Worm (Caenorhabditis elegans) whole organism, L4 larva: ENCODE data around the gene C44B11.1.

Source experiments
- F37D6.2 ChIP-seq: sonication (generic microtip); optimal IDR thresholded peaks from 2 replicates; lab custom pipeline; 2016; ENCODE audit warnings: mild to moderate bottlenecking, missing genetic modification characterization, missing compliant biosample characterization
- F44E2.7 ChIP-seq: fragments of 200-800 bp; sonication (Bioruptor generic); IDR thresholded peaks from 2 replicates; pipeline ENCODE4 v2.1.2; 2022; ENCODE audit warnings: missing genetic modification characterization, missing compliant biosample characterization
- R02D3.7 ChIP-seq: fragments of 150-350 bp; sonication (generic microtip); optimal IDR thresholded peaks from 3 replicates; lab custom pipeline; 2014; ENCODE audit warnings: missing biosample characterization, missing genetic modification characterization
- T20F7.1 ChIP-seq: fragments of 200-800 bp; sonication (Bioruptor generic); optimal IDR thresholded peaks from 2 replicates; lab custom pipeline; 2018; ENCODE audit warnings: mild to moderate bottlenecking, missing genetic modification characterization, missing compliant biosample characterization
- Y48G9A.11 ChIP-seq: fragments of 200-800 bp; sonication (Bioruptor generic); IDR thresholded peaks from 2 replicates; pipeline ENCODE4 v1.3.6; 2022; ENCODE audit warnings: missing genetic modification reagents, missing genetic modification characterization, missing compliant biosample characterization
- Y5F2A.4 ChIP-seq: fragments of 200-800 bp; sonication (Bioruptor generic); optimal IDR thresholded peaks from 2 replicates; lab custom pipeline; 2018; ENCODE audit warnings: mild to moderate bottlenecking, missing genetic modification characterization, missing compliant biosample characterization
- ZK337.2 ChIP-seq: fragments of 200-800 bp; sonication (Bioruptor generic); IDR thresholded peaks from 2 replicates; pipeline ENCODE4 v1.3.6; 2022; ENCODE audit warnings: missing genetic modification reagents, missing genetic modification characterization, missing compliant biosample characterization
- aha-1 ChIP-seq: fragments of 150-350 bp; peaks from one replicate; lab custom pipeline; 2014; ENCODE audit warnings: missing biosample characterization, missing genetic modification characterization
- ceh-20 ChIP-seq: fragments of 200-800 bp; sonication (Bioruptor generic); IDR thresholded peaks from 2 replicates; pipeline ENCODE4 v1.3.6; 2022; ENCODE audit warnings: missing genetic modification reagents, missing genetic modification characterization, missing compliant biosample characterization
- ceh-28 ChIP-seq: fragments of 150-350 bp; optimal IDR thresholded peaks from 2 replicates; lab custom pipeline; 2014; ENCODE audit warnings: missing biosample characterization, missing genetic modification reagents, missing genetic modification characterization
- ctbp-1 ChIP-seq: fragments of 200-800 bp; sonication (Bioruptor generic); IDR thresholded peaks from 2 replicates; pipeline ENCODE4 v1.3.6; 2022; ENCODE audit warnings: missing genetic modification reagents, missing genetic modification characterization, missing compliant biosample characterization
- daf-16 ChIP-seq, 3 experiments: sonication (generic microtip); optimal IDR thresholded peaks; 2 replicates each; lab custom pipeline; 2016 to 2017; ENCODE audit warnings: missing genetic modification characterization in 3 of 3, missing genetic modification reagents in 3 of 3, mild to moderate bottlenecking in 2 of 3, missing compliant biosample characterization in 2 of 3, missing biosample characterization in 1 of 3, moderate library complexity in 1 of 3
- daf-19 ChIP-seq: fragments of 200-800 bp; sonication (Bioruptor generic); conservative IDR thresholded peaks from 2 replicates; pipeline ENCODE4 v1.3.6; 2022; ENCODE audit warnings: missing genetic modification characterization, missing compliant biosample characterization
- daf-8 ChIP-seq: fragments of 200-800 bp; sonication (Bioruptor generic); IDR thresholded peaks from 2 replicates; pipeline ENCODE4 v1.3.6; 2022; ENCODE audit warnings: missing genetic modification characterization, missing compliant biosample characterization
- dmd-6 ChIP-seq: fragments of 200-800 bp; sonication (Bioruptor generic); IDR thresholded peaks from 2 replicates; pipeline ENCODE4 v1.3.6; 2022; ENCODE audit warnings: missing genetic modification reagents, missing genetic modification characterization, missing compliant biosample characterization
- dmd-8 ChIP-seq: fragments of 200-800 bp; sonication (Bioruptor generic); IDR thresholded peaks from 2 replicates; pipeline ENCODE4 v1.3.6; 2022; ENCODE audit warnings: missing genetic modification characterization, missing compliant biosample characterization
- dmd-9 ChIP-seq: fragments of 200-800 bp; sonication (Bioruptor generic); IDR thresholded peaks from 2 replicates; pipeline ENCODE4 v1.3.6; 2022; ENCODE audit warnings: missing genetic modification reagents, missing genetic modification characterization, missing compliant biosample characterization
- duxl-1 ChIP-seq: sonication (generic microtip); optimal IDR thresholded peaks from 2 replicates; lab custom pipeline; 2016; ENCODE audit warnings: mild to moderate bottlenecking, missing genetic modification characterization, moderate library complexity, missing compliant biosample characterization; ENCODE audit not compliant: poor library complexity
- dve-1 ChIP-seq: sonication (generic microtip); optimal IDR thresholded peaks from 2 replicates; lab custom pipeline; 2017; ENCODE audit warnings: antibody characterized with exemption, mild to moderate bottlenecking, missing genetic modification characterization, missing compliant biosample characterization; ENCODE audit not compliant: insufficient read depth
- egl-43 ChIP-seq: fragments of 200-800 bp; sonication (Bioruptor generic); IDR thresholded peaks from 2 replicates; pipeline ENCODE4 v1.3.6; 2022; ENCODE audit warnings: missing genetic modification reagents, missing genetic modification characterization, missing compliant biosample characterization
- fkh-10 ChIP-seq: fragments of 150-350 bp; optimal IDR thresholded peaks from 2 replicates; lab custom pipeline; 2014; ENCODE audit warnings: missing biosample characterization, missing genetic modification reagents, missing genetic modification characterization
- gei-8 ChIP-seq: fragments of 200-800 bp; sonication (Bioruptor generic); optimal IDR thresholded peaks from 2 replicates; lab custom pipeline; 2018; ENCODE audit warnings: mild to moderate bottlenecking, missing genetic modification characterization, missing compliant biosample characterization
- hif-1 ChIP-seq, 2 experiments: sonication (generic microtip); optimal IDR thresholded peaks; 2 replicates each; lab custom pipeline; 2016 to 2017; ENCODE audit warnings: missing compliant biosample characterization in 2 of 2, missing genetic modification characterization in 2 of 2, missing genetic modification reagents in 2 of 2, missing genotype in 2 of 2, mild to moderate bottlenecking in 1 of 2
- hlh-11 ChIP-seq: fragments of 200-800 bp; sonication (Bioruptor generic); optimal IDR thresholded peaks from 2 replicates; lab custom pipeline; 2018; ENCODE audit warnings: mild to moderate bottlenecking, missing genetic modification characterization, missing compliant biosample characterization
- hlh-30 ChIP-seq: sonication (generic microtip); optimal IDR thresholded peaks from 2 replicates; lab custom pipeline; 2017; ENCODE audit warnings: antibody characterized with exemption, mild to moderate bottlenecking, missing genetic modification characterization, missing compliant biosample characterization; ENCODE audit not compliant: insufficient read depth
- lin-1 ChIP-seq: fragments of 200-800 bp; sonication (Bioruptor generic); IDR thresholded peaks from 2 replicates; pipeline ENCODE4 v1.3.6; 2022; ENCODE audit warnings: missing genetic modification reagents, missing genetic modification characterization, missing compliant biosample characterization
- lin-13 ChIP-seq: fragments of 150-350 bp; optimal IDR thresholded peaks from 2 replicates; lab custom pipeline; 2014; ENCODE audit warnings: missing biosample characterization, missing genetic modification reagents, missing genetic modification characterization
- lin-15B ChIP-seq: fragments of 150-350 bp; sonication (generic microtip); optimal IDR thresholded peaks from 3 replicates; lab custom pipeline; 2014; ENCODE audit warnings: missing biosample characterization, missing genetic modification characterization
- lin-38 ChIP-seq: fragments of 200-800 bp; sonication (Bioruptor generic); IDR thresholded peaks from 2 replicates; pipeline ENCODE4 v1.3.6; 2022; ENCODE audit warnings: missing genetic modification reagents, missing genetic modification characterization, missing compliant biosample characterization
- lir-3 ChIP-seq: sonication (generic microtip); optimal IDR thresholded peaks from 2 replicates; lab custom pipeline; 2016; ENCODE audit warnings: mild to moderate bottlenecking, missing genetic modification characterization, missing compliant biosample characterization
- madf-5 ChIP-seq, 2 experiments: fragments of 200-800 bp; sonication (Bioruptor generic); IDR thresholded peaks; 2 replicates each; pipeline ENCODE4 v1.3.6; 2022; ENCODE audit warnings: missing compliant biosample characterization in 2 of 2, missing genetic modification characterization in 2 of 2
- mdl-1 ChIP-seq, 2 experiments: fragments of 150-350 bp in 1 of 2; sonication (generic microtip) in 1 of 2; optimal IDR thresholded peaks; 2 replicates each; lab custom pipeline; 2014 to 2017; ENCODE audit warnings: missing biosample characterization in 2 of 2, missing genetic modification characterization in 2 of 2
- mes-2 ChIP-seq: sonication (generic microtip); optimal IDR thresholded peaks from 2 replicates; lab custom pipeline; 2016; ENCODE audit warnings: missing genotype, mild to moderate bottlenecking, missing genetic modification characterization, missing compliant biosample characterization; ENCODE audit not compliant: poor library complexity, severe bottlenecking
- mxl-3 ChIP-seq: fragments of 200-800 bp; sonication (Bioruptor generic); optimal IDR thresholded peaks from 2 replicates; lab custom pipeline; 2018; ENCODE audit warnings: mild to moderate bottlenecking, missing genetic modification characterization, missing compliant biosample characterization
- nhr-10 ChIP-seq: fragments of 150-350 bp; optimal IDR thresholded peaks from 2 replicates; lab custom pipeline; 2014; ENCODE audit warnings: missing biosample characterization, missing genetic modification characterization
- nhr-102 ChIP-seq: sonication (generic microtip); optimal IDR thresholded peaks from 2 replicates; lab custom pipeline; 2016; ENCODE audit warnings: mild to moderate bottlenecking, missing genetic modification characterization, moderate library complexity, missing compliant biosample characterization
- nhr-28 ChIP-seq: fragments of 150-350 bp; optimal IDR thresholded peaks from 2 replicates; lab custom pipeline; 2014; ENCODE audit warnings: missing biosample characterization, missing genetic modification characterization
- nhr-77 ChIP-seq: fragments of 150-350 bp; optimal IDR thresholded peaks from 2 replicates; lab custom pipeline; 2014; ENCODE audit warnings: missing biosample characterization, missing genetic modification characterization
- php-3 ChIP-seq: fragments of 200-800 bp; sonication (Bioruptor generic); IDR thresholded peaks from 2 replicates; pipeline ENCODE4 v1.3.6; 2022; ENCODE audit warnings: missing genetic modification reagents, missing genetic modification characterization, missing compliant biosample characterization
- pqm-1 ChIP-seq: sonication (generic microtip); optimal IDR thresholded peaks from 2 replicates; lab custom pipeline; 2017; ENCODE audit warnings: missing biosample characterization, missing genetic modification characterization
- set-16 ChIP-seq: fragments of 200-800 bp; sonication (Bioruptor generic); IDR thresholded peaks from 2 replicates; pipeline ENCODE4 v1.3.6; 2022; ENCODE audit warnings: missing genetic modification reagents, missing genetic modification characterization, missing compliant biosample characterization
- skn-1 ChIP-seq: fragments of 150-350 bp; optimal IDR thresholded peaks from 2 replicates; lab custom pipeline; 2014; ENCODE audit warnings: missing biosample characterization, missing genetic modification characterization
- spr-3 ChIP-seq: fragments of 200-800 bp; sonication (Bioruptor generic); optimal IDR thresholded peaks from 2 replicates; lab custom pipeline; 2018; ENCODE audit warnings: mild to moderate bottlenecking, missing genetic modification characterization, missing compliant biosample characterization
- tra-1 ChIP-seq: fragments of 200-800 bp; sonication (Bioruptor generic); IDR thresholded peaks from 2 replicates; pipeline ENCODE4 v1.3.6; 2022; ENCODE audit warnings: missing genetic modification reagents, missing genetic modification characterization, missing compliant biosample characterization
- unc-39 ChIP-seq: sonication (generic microtip); optimal IDR thresholded peaks from 2 replicates; lab custom pipeline; 2017; ENCODE audit warnings: missing biosample characterization, missing genetic modification characterization
- unc-62 ChIP-seq, 3 experiments: fragments of 150-350 bp in 1 of 3; sonication (generic microtip); optimal IDR thresholded peaks in 2 of 3; peaks in 1 of 3; 1 replicate in 1 of 3; 2 replicates in 2 of 3; lab custom pipeline; 2014 to 2017; ENCODE audit warnings: missing biosample characterization in 3 of 3, missing genetic modification characterization in 3 of 3, missing genetic modification reagents in 3 of 3, missing genotype in 1 of 3
- vab-7 ChIP-seq: fragments of 200-800 bp; sonication (Bioruptor generic); IDR thresholded peaks from 2 replicates; pipeline ENCODE4 v1.3.6; 2022; ENCODE audit warnings: missing genetic modification reagents, missing genetic modification characterization, missing compliant biosample characterization
- zfp-2 ChIP-seq: sonication (generic microtip); optimal IDR thresholded peaks from 2 replicates; lab custom pipeline; 2016; ENCODE audit warnings: mild to moderate bottlenecking, missing genetic modification characterization, missing compliant biosample characterization
- zfp-3 ChIP-seq: fragments of 200-800 bp; sonication (Bioruptor generic); conservative IDR thresholded peaks from 2 replicates; pipeline ENCODE4 v1.3.6; 2022; ENCODE audit warnings: missing genetic modification reagents, missing genetic modification characterization, missing compliant biosample characterization

C44B11.1 gene

ce11 chrIII:3116969-3117368 lies 38.1 kb upstream of the C44B11.1 start (continued):
- TF ChIP-seq dmd-6 (GFP tag; lab: Robert Waterston, UW) = peak; percentile 84
- no peak for TF ChIP-seq gei-8 (GFP tag; lab: Kevin White, UChicago)
- TF ChIP-seq F44E2.7 = no peak
- TF ChIP-seq dmd-9 (GFP tag; lab: Robert Waterston, UW) = no peak
- TF ChIP-seq unc-39 (tag; lab: Kevin White, UChicago) = no peak
- no peak for TF ChIP-seq vab-7 (GFP tag; lab: Robert Waterston, UW)
- TF ChIP-seq hlh-30 (tag; lab: Kevin White, UChicago) = peak; percentile 13
- no peak for TF ChIP-seq madf-5 (GFP tag; IDR thresholded peaks at IDR 0.05; lab: Robert Waterston, UW)
- no peak for TF ChIP-seq lin-13 (GFP tag; lab: Kevin White, UChicago)
- TF ChIP-seq fkh-10 (GFP tag; lab: Kevin White, UChicago) = no peak
- TF ChIP-seq duxl-1 (tag; lab: Kevin White, UChicago) = no peak
- no peak for TF ChIP-seq ceh-28 (tag; lab: Kevin White, UChicago)
- TF ChIP-seq pqm-1 (tag; lab: Kevin White, UChicago) = peak; percentile 99
- no peak for TF ChIP-seq set-16
- no peak for TF ChIP-seq skn-1 (tag; lab: Kevin White, UChicago)
- peak; percentile 16 for TF ChIP-seq nhr-102 (tag; lab: Kevin White, UChicago)
- TF ChIP-seq hif-1 (tag; optimal IDR thresholded peaks at IDR 0.05; lab: Kevin White, UChicago) = peak in 1 of 2 experiments; percentile 81
- TF ChIP-seq lir-3 (tag; lab: Kevin White, UChicago) = no peak
- no peak for TF ChIP-seq egl-43 (GFP tag; lab: Robert Waterston, UW)
- TF ChIP-seq tra-1 (GFP tag; lab: Robert Waterston, UW) = no peak
- no peak for TF ChIP-seq lin-15B
- TF ChIP-seq F37D6.2 (tag; lab: Kevin White, UChicago) = no peak
- peak; percentile 80 for TF ChIP-seq dve-1 (tag; lab: Kevin White, UChicago)
- no peak for TF ChIP-seq ctbp-1
- TF ChIP-seq Y48G9A.11 (GFP tag; lab: Robert Waterston, UW) = no peak
- no peak for TF ChIP-seq aha-1 (tag; lab: Kevin White, UChicago)
- no peak for TF ChIP-seq dmd-8
- peak in 1 of 2 experiments; percentile 56 for TF ChIP-seq mdl-1 (tag; optimal IDR thresholded peaks at IDR 0.05; lab: Kevin White, UChicago)
- TF ChIP-seq lin-1 (GFP tag; lab: Robert Waterston, UW) = no peak
- no peak for TF ChIP-seq nhr-10 (tag; lab: Kevin White, UChicago)
- no peak for TF ChIP-seq zfp-3 (GFP tag; lab: Robert Waterston, UW)
- no peak for TF ChIP-seq ZK337.2
- no peak for TF ChIP-seq Y5F2A.4 (GFP tag; lab: Kevin White, UChicago)
- TF ChIP-seq R02D3.7 = no peak
- TF ChIP-seq lin-38 (GFP tag; lab: Robert Waterston, UW) = no peak
- TF ChIP-seq mxl-3 (GFP tag; lab: Kevin White, UChicago) = no peak
- no peak for TF ChIP-seq zfp-2
- TF ChIP-seq, all 104 proteins: peak for 12

DNA sequence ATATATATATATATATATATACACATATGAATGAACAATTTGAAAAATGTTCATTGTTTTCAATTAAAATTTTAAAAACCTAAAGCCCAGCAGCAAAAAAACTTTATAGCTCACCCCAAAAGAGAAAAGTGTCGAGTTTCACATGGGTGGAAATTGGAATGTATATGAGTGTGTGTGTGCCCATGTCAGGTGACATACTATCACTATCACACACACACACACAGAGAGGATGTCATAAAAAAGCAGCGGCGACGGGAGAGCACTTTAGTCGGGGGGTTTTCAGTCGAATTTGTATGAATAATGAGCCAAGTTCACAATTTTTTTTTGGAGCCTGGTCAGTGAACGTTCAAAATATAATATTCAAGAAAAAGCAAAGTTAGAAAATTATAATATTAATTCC lies 35.1 kb upstream of the C44B11.1 start:
- TF ChIP-seq unc-62 (GFP tag; optimal IDR thresholded peaks at IDR 0.05 in 1 of 2; lab: Kevin White, UChicago) (peak in 1 of 2 experiments; percentile 66), unc-62 (tag; optimal IDR thresholded peaks at IDR 0.05; lab: Kevin White, UChicago) (no peak), daf-8 (GFP tag; lab: Robert Waterston, UW) (no peak), nhr-77 (tag; lab: Kevin White, UChicago) (peak; percentile 39), pqm-1 (tag; lab: Kevin White, UChicago) (peak; percentile 74), aha-1 (tag; lab: Kevin White, UChicago) (peak; percentile 6), hif-1 (tag; optimal IDR thresholded peaks at IDR 0.05; lab: Kevin White, UChicago) (peak in 1 of 2 experiments; percentile 3), mes-2 (tag; lab: Kevin White, UChicago) (peak; percentile 17), dve-1 (tag; lab: Kevin White, UChicago) (peak; percentile 53), nhr-28 (tag; lab: Kevin White, UChicago) (peak; percentile 85), hlh-30 (tag; lab: Kevin White, UChicago) (peak; percentile 72), daf-19 (GFP tag; lab: Robert Waterston, UW) (no peak), php-3 (GFP tag; lab: Robert Waterston, UW) (0 out of 2 replicates have a peak, but pooled peaks have one; percentile 37), dmd-6 (GFP tag; lab: Robert Waterston, UW) (peak; percentile 65; the same call in 1 of the 2 replicates), daf-16 (GFP tag; optimal IDR thresholded peaks at IDR 0.05; lab: Kevin White, UChicago) (no peak), daf-16 (tag; optimal IDR thresholded peaks at IDR 0.05; lab: Kevin White, UChicago) (peak; percentile 22), spr-3 (GFP tag; lab: Kevin White, UChicago) (no peak), hlh-11 (peak; percentile 47), T20F7.1 (GFP tag; lab: Kevin White, UChicago) (no peak), ceh-20 (GFP tag; lab: Robert Waterston, UW) (no peak)
